Fruit fly (Drosophila melanogaster): ENCODE data around the gene CG8677.

- TF ChIP-seq ttk (optimal IDR thresholded peaks at IDR 0.05) (no peak), h (optimal IDR thresholded peaks at IDR 0.05) (no peak), psq (optimal IDR thresholded peaks at IDR 0.05) (no peak), Myc (optimal IDR thresholded peaks at IDR 0.05) (no peak), Sin3A (optimal IDR thresholded peaks at IDR 0.05) (no peak)
Observed at dm6 chr2L:21245093-21245736, 24.1 kb downstream of the CG8677 start.
